Worm (Caenorhabditis elegans): ENCODE results near the gene set-1.

The set-1 gene

DNA sequence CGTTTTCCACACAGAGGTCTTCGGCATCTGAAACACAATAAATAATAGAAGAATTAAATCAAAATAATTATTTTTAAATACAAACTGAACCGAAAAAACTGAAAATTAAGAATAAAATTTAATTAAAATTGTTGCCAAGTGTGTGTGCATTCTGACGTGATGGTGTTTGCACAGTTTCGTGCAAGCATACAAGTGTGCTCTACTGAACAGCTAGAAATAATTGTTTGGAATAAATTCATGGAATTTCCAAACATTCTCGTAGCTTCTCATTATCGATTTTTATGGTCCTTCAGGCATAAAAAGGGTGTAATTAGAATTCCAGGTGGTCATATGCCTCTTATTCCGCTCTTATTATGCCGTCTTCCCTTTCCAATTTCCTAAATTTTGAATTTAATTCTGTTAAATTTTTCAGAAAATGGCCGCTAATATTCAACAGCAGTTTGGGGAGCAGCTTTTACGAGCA, 20.4 kb downstream of the set-1 start, which contains the start of the genes mrps-17 and txdc-9 (continued):
- peak; percentile 30 for TF ChIP-seq nhr-77 (tag; optimal IDR thresholded peaks at IDR 0.05)
- TF ChIP-seq nhr-20 (tag; optimal IDR thresholded peaks at IDR 0.05): peak; percentile 78
- TF ChIP-seq nhr-12 (tag; optimal IDR thresholded peaks at IDR 0.05): no peak
- peak; percentile 61 for TF ChIP-seq lir-3 (tag; optimal IDR thresholded peaks at IDR 0.05; ENCODE audit: poor library complexity)
- no peak for TF ChIP-seq dsc-1 (tag; optimal IDR thresholded peaks at IDR 0.05)
- peak; percentile 82 for TF ChIP-seq snu-23 (GFP tag; optimal IDR thresholded peaks at IDR 0.05)
- TF ChIP-seq lin-13 (GFP tag; optimal IDR thresholded peaks at IDR 0.05): peak; percentile 59
- TF ChIP-seq fkh-8 (tag; optimal IDR thresholded peaks at IDR 0.05): peak; percentile 44
- TF ChIP-seq lin-15B (tag; optimal IDR thresholded peaks at IDR 0.05): peak; percentile 82
- no peak for TF ChIP-seq ama-1 (optimal IDR thresholded peaks at IDR 0.05)
- TF ChIP-seq unc-86 (tag; optimal IDR thresholded peaks at IDR 0.05): peak; percentile 78
- TF ChIP-seq grh-1 (GFP tag; IDR thresholded peaks at IDR 0.05): no peak
- TF ChIP-seq lin-35 (GFP tag; optimal IDR thresholded peaks at IDR 0.05): peak; percentile 80 to 88
- TF ChIP-seq fos-1 (tag; optimal IDR thresholded peaks at IDR 0.05): no peak
- no peak for TF ChIP-seq pax-3 (tag; optimal IDR thresholded peaks at IDR 0.05)
- no peak for TF ChIP-seq snpc-4 (tag; optimal IDR thresholded peaks at IDR 0.05)
- TF ChIP-seq ztf-11 (tag; optimal IDR thresholded peaks at IDR 0.05): peak in 1 of 2 experiments; percentile 46
- TF ChIP-seq xbp-1 (tag; optimal IDR thresholded peaks at IDR 0.05): peak; percentile 68
- no peak for TF ChIP-seq mdl-1 (tag; optimal IDR thresholded peaks at IDR 0.05)
- TF ChIP-seq mab-9 (GFP tag; IDR thresholded peaks at IDR 0.05): no peak
- TF ChIP-seq Y116A8C.19 (tag; optimal IDR thresholded peaks at IDR 0.05; ENCODE audit: borderline replicate concordance): no peak
- peak; percentile 78 for TF ChIP-seq rnt-1 (tag; optimal IDR thresholded peaks at IDR 0.05)
- TF ChIP-seq nhr-237 (tag; optimal IDR thresholded peaks at IDR 0.05): peak; percentile 20
- no peak for TF ChIP-seq nhr-84 (tag; optimal IDR thresholded peaks at IDR 0.05)
- TF ChIP-seq hlh-17 (GFP tag; optimal IDR thresholded peaks at IDR 0.05; ENCODE audit: borderline replicate concordance): no peak
- no peak for TF ChIP-seq unc-62 (GFP tag; optimal IDR thresholded peaks at IDR 0.05)
- TF ChIP-seq nhr-76 (tag; optimal IDR thresholded peaks at IDR 0.05): no peak
- TF ChIP-seq egl-13 (tag; optimal IDR thresholded peaks at IDR 0.05): peak; percentile 64
- TF ChIP-seq hpl-2 (GFP tag; optimal IDR thresholded peaks at IDR 0.05): no peak
- TF ChIP-seq nhr-11 (tag; optimal IDR thresholded peaks at IDR 0.05): no peak
- no peak for TF ChIP-seq zag-1 (tag; optimal IDR thresholded peaks at IDR 0.05)
- TF ChIP-seq nhr-90 (tag; optimal IDR thresholded peaks at IDR 0.05; ENCODE audit: poor library complexity): peak; percentile 61
- no peak for TF ChIP-seq mef-2 (tag; optimal IDR thresholded peaks at IDR 0.05)
- no peak for TF ChIP-seq ceh-90 (tag; optimal IDR thresholded peaks at IDR 0.05)
- TF ChIP-seq lin-14 (GFP tag; optimal IDR thresholded peaks at IDR 0.05): peak; percentile 84
- TF ChIP-seq skn-1 (tag; optimal IDR thresholded peaks at IDR 0.05): peak; percentile 73
- TF ChIP-seq sptf-1 (tag; optimal IDR thresholded peaks at IDR 0.05): no peak
- TF ChIP-seq sup-37 (GFP tag; optimal IDR thresholded peaks at IDR 0.05): no peak
- no peak for TF ChIP-seq pag-3 (tag; optimal IDR thresholded peaks at IDR 0.05; ENCODE audit: borderline replicate concordance, insufficient read depth)
- TF ChIP-seq lin-39 (tag; optimal IDR thresholded peaks at IDR 0.05): no peak
- peak; percentile 77 for TF ChIP-seq swsn-7 (tag; optimal IDR thresholded peaks at IDR 0.05)
- TF ChIP-seq alr-1 (tag; optimal IDR thresholded peaks at IDR 0.05; ENCODE audit: borderline replicate concordance): no peak
- no peak for TF ChIP-seq egl-27 (tag; optimal IDR thresholded peaks at IDR 0.05)
- TF ChIP-seq zip-4 (GFP tag; optimal IDR thresholded peaks at IDR 0.05): no peak
- TF ChIP-seq hlh-4 (tag; optimal IDR thresholded peaks at IDR 0.05): no peak
- TF ChIP-seq ceh-82 (tag; optimal IDR thresholded peaks at IDR 0.05): peak; percentile 45 to 85 (median 60)
- no peak for TF ChIP-seq C34B4.2 (tag; optimal IDR thresholded peaks at IDR 0.05)
- TF ChIP-seq isw-1 (GFP tag; IDR thresholded peaks at IDR 0.05): peak; percentile 54
- no peak for TF ChIP-seq ets-5 (GFP tag; IDR thresholded peaks at IDR 0.05)
- TF ChIP-seq nhr-19 (GFP tag; conservative IDR thresholded peaks at IDR 0.05): peak; percentile 75
- TF ChIP-seq ceh-88 (GFP tag; IDR thresholded peaks at IDR 0.05): no peak; the same call in 1 of the 2 replicates
- no peak for TF ChIP-seq unc-30 (tag; optimal IDR thresholded peaks at IDR 0.05)
